Fruit fly (Drosophila melanogaster): Measurements from ENCODE around the gene Pect.
A peak's percentile ranks its signal among the peaks of the same experiment; 100 is the strongest.

DNA sequence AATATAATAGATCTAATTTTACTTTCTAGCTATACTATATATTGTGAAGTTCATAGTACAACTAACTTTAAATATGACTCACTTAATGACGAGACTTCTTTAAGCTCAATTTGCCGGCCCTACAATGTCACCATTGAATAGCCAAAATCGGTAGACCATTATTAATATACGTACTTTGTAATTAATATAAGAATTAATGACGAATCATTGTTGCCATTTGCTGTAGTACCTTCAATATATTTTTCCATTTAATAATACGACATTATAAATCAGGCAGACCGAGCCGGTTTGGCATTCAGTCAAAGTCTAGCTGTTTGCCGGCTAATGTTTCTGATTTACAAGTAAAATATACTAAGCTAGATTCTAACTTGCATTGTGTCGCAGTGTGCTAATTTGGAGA lies 36.1 kb downstream of the Pect start, which contains the start of gene Jhbp13:
- TF ChIP-seq CG5204 (GFP tag; optimal IDR thresholded peaks at IDR 0.05) (no peak), CG7101 (tag; optimal IDR thresholded peaks at IDR 0.05) (no peak), ovo (GFP tag; optimal IDR thresholded peaks at IDR 0.05) (no peak), bab1 (GFP tag; optimal IDR thresholded peaks at IDR 0.05) (no peak), CG12768 (GFP tag; optimal IDR thresholded peaks at IDR 0.05) (no peak), kay (GFP tag; ENCODE audit: borderline replicate concordance) (peak; percentile 45), Crg-1 (GFP tag; optimal IDR thresholded peaks at IDR 0.05) (no peak), CG1620 (GFP tag; optimal IDR thresholded peaks at IDR 0.05) (no peak), toe (GFP tag; optimal IDR thresholded peaks at IDR 0.05) (no peak), Mnt (GFP tag; optimal IDR thresholded peaks at IDR 0.05) (no peak), CG33017 (tag; optimal IDR thresholded peaks at IDR 0.05) (no peak), Hr96 (GFP tag; optimal IDR thresholded peaks at IDR 0.05) (no peak)

Data from whole organism, adult.